Worm (Caenorhabditis elegans) whole organism, late embryonic: Measurements from ENCODE around the gene W02B12.12.

Experiments
- C08G9.2 ChIP-seq: sonication (generic microtip); optimal IDR thresholded peaks from 2 replicates; lab custom pipeline; 2016; ENCODE audit warnings: mild to moderate bottlenecking, missing genetic modification characterization, moderate library complexity, missing compliant biosample characterization
- F13H6.1 ChIP-seq: sonication (generic microtip); optimal IDR thresholded peaks from 2 replicates; lab custom pipeline; 2016; ENCODE audit warnings: missing genetic modification characterization, missing compliant biosample characterization
- K02D7.2 ChIP-seq: sonication (generic microtip); optimal IDR thresholded peaks from 2 replicates; lab custom pipeline; 2017; ENCODE audit warnings: mild to moderate bottlenecking, missing genetic modification characterization, missing compliant biosample characterization
- K09A11.1 ChIP-seq: sonication (generic microtip); optimal IDR thresholded peaks from 2 replicates; lab custom pipeline; 2017; ENCODE audit warnings: antibody characterized with exemption, mild to moderate bottlenecking, missing genetic modification characterization, missing compliant biosample characterization; ENCODE audit not compliant: insufficient read depth
- T23F11.4 ChIP-seq: fragments of 200-800 bp; sonication (Bioruptor generic); optimal IDR thresholded peaks from 2 replicates; lab custom pipeline; 2018; ENCODE audit warnings: mild to moderate bottlenecking, missing genetic modification characterization, missing compliant biosample characterization
- Y22D7AL.16 ChIP-seq: sonication (generic microtip); optimal IDR thresholded peaks from 2 replicates; lab custom pipeline; 2016; ENCODE audit warnings: missing genetic modification characterization, missing compliant biosample characterization
- ahr-1 ChIP-seq: sonication (generic microtip); optimal IDR thresholded peaks from 2 replicates; lab custom pipeline; 2016; ENCODE audit warnings: missing genetic modification characterization, missing compliant biosample characterization
- ceh-18 ChIP-seq: sonication (generic microtip); optimal IDR thresholded peaks from 2 replicates; lab custom pipeline; 2016; ENCODE audit warnings: missing genetic modification characterization, missing compliant biosample characterization
- ceh-19 ChIP-seq: fragments of 200-800 bp; sonication (Bioruptor generic); optimal IDR thresholded peaks from 2 replicates; lab custom pipeline; 2018; ENCODE audit warnings: mild to moderate bottlenecking, missing genetic modification characterization, missing compliant biosample characterization
- ceh-22 ChIP-seq: sonication (generic microtip); optimal IDR thresholded peaks from 2 replicates; lab custom pipeline; 2017; ENCODE audit warnings: missing biosample characterization, missing genetic modification characterization
- ceh-30 ChIP-seq: fragments of 150-350 bp; optimal IDR thresholded peaks from 2 replicates; lab custom pipeline; 2014; ENCODE audit warnings: missing biosample characterization, missing genetic modification characterization
- ceh-31 ChIP-seq: sonication (generic microtip); optimal IDR thresholded peaks from 2 replicates; lab custom pipeline; 2016; ENCODE audit warnings: missing genetic modification characterization, missing compliant biosample characterization
- ceh-34 ChIP-seq: sonication (generic microtip); optimal IDR thresholded peaks from 2 replicates; lab custom pipeline; 2016; ENCODE audit warnings: mild to moderate bottlenecking, missing genetic modification characterization, missing compliant biosample characterization
- ceh-45 ChIP-seq: fragments of 200-800 bp; sonication (Bioruptor generic); IDR thresholded peaks from 2 replicates; pipeline ENCODE4 v1.3.6; 2022; ENCODE audit warnings: missing genetic modification reagents, missing genetic modification characterization, missing compliant biosample characterization
- ceh-6 ChIP-seq: fragments of 200-800 bp; sonication (Bioruptor generic); optimal IDR thresholded peaks from 2 replicates; lab custom pipeline; 2018; ENCODE audit warnings: mild to moderate bottlenecking, missing genetic modification characterization, missing compliant biosample characterization
- che-1 ChIP-seq: sonication (generic microtip); optimal IDR thresholded peaks from 2 replicates; lab custom pipeline; 2016; ENCODE audit warnings: mild to moderate bottlenecking, missing genetic modification characterization, missing compliant biosample characterization
- dmd-4 ChIP-seq: sonication (generic microtip); optimal IDR thresholded peaks from 2 replicates; lab custom pipeline; 2016; ENCODE audit warnings: borderline replicate concordance, missing genetic modification characterization, missing compliant biosample characterization
- dve-1 ChIP-seq: sonication (generic microtip); optimal IDR thresholded peaks from 2 replicates; lab custom pipeline; 2017; ENCODE audit warnings: antibody characterized with exemption, mild to moderate bottlenecking, missing genetic modification characterization, missing compliant biosample characterization
- ets-4 ChIP-seq: sonication (generic microtip); optimal IDR thresholded peaks from 2 replicates; lab custom pipeline; 2016; ENCODE audit warnings: missing genetic modification characterization, missing compliant biosample characterization
- fax-1 ChIP-seq: sonication (generic microtip); optimal IDR thresholded peaks from 2 replicates; lab custom pipeline; 2016; ENCODE audit warnings: missing genotype, missing genetic modification characterization, missing compliant biosample characterization
- gmeb-2 ChIP-seq: sonication (generic microtip); optimal IDR thresholded peaks from 2 replicates; lab custom pipeline; 2016; ENCODE audit warnings: missing genetic modification characterization, inconsistent platforms, missing compliant biosample characterization
- hlh-13 ChIP-seq: fragments of 200-800 bp; sonication (Bioruptor generic); optimal IDR thresholded peaks from 2 replicates; lab custom pipeline; 2018; ENCODE audit warnings: mild to moderate bottlenecking, missing genetic modification characterization, missing compliant biosample characterization
- hlh-15 ChIP-seq: sonication (generic microtip); optimal IDR thresholded peaks from 2 replicates; lab custom pipeline; 2016; ENCODE audit warnings: missing genetic modification characterization, missing compliant biosample characterization
- hlh-30 ChIP-seq: sonication (generic microtip); optimal IDR thresholded peaks from 2 replicates; lab custom pipeline; 2017; ENCODE audit warnings: antibody characterized with exemption, missing genetic modification characterization, missing compliant biosample characterization; ENCODE audit not compliant: insufficient read depth
- lim-6 ChIP-seq: sonication (generic microtip); optimal IDR thresholded peaks from 2 replicates; lab custom pipeline; 2016; ENCODE audit warnings: missing genetic modification characterization, missing compliant biosample characterization
- lin-11 ChIP-seq: fragments of 200-800 bp; sonication (Bioruptor generic); optimal IDR thresholded peaks from 2 replicates; lab custom pipeline; 2018; ENCODE audit warnings: mild to moderate bottlenecking, missing genetic modification characterization, missing compliant biosample characterization
- madf-2 ChIP-seq: sonication (generic microtip); optimal IDR thresholded peaks from 2 replicates; lab custom pipeline; 2017; ENCODE audit warnings: missing genetic modification characterization, missing compliant biosample characterization
- npax-4 ChIP-seq: sonication (generic microtip); optimal IDR thresholded peaks from 2 replicates; lab custom pipeline; 2016; ENCODE audit warnings: missing genetic modification characterization, missing compliant biosample characterization
- odd-2 ChIP-seq: sonication (generic microtip); optimal IDR thresholded peaks from 2 replicates; lab custom pipeline; 2017; ENCODE audit warnings: antibody characterized with exemption, mild to moderate bottlenecking, missing genetic modification characterization, missing compliant biosample characterization
- pag-3 ChIP-seq: sonication (generic microtip); optimal IDR thresholded peaks from 2 replicates; lab custom pipeline; 2016; ENCODE audit warnings: missing compliant biosample characterization, missing genetic modification characterization, borderline replicate concordance
- pat-9 ChIP-seq: fragments of 200-800 bp; sonication (Bioruptor generic); optimal IDR thresholded peaks from 2 replicates; lab custom pipeline; 2018; ENCODE audit warnings: mild to moderate bottlenecking, missing genetic modification characterization, moderate library complexity, missing compliant biosample characterization
- pax-1 ChIP-seq: fragments of 150-350 bp; optimal IDR thresholded peaks from 2 replicates; lab custom pipeline; 2014; ENCODE audit warnings: missing biosample characterization, missing genetic modification characterization
- rnt-1 ChIP-seq: sonication (generic microtip); optimal IDR thresholded peaks from 2 replicates; lab custom pipeline; 2016; ENCODE audit warnings: missing genetic modification characterization, missing compliant biosample characterization
- sox-2 ChIP-seq: fragments of 200-800 bp; sonication (Bioruptor generic); IDR thresholded peaks from 2 replicates; pipeline ENCODE4 v1.3.6; 2022; ENCODE audit warnings: missing genetic modification reagents, missing genetic modification characterization, missing compliant biosample characterization
- sox-4 ChIP-seq: sonication (generic microtip); optimal IDR thresholded peaks from 2 replicates; lab custom pipeline; 2017; ENCODE audit warnings: mild to moderate bottlenecking, missing genetic modification characterization, inconsistent platforms, missing compliant biosample characterization
- syd-9 ChIP-seq: sonication (generic microtip); optimal IDR thresholded peaks from 2 replicates; lab custom pipeline; 2016; ENCODE audit warnings: mild to moderate bottlenecking, missing genetic modification characterization, moderate library complexity, missing compliant biosample characterization
- tbx-2 ChIP-seq: sonication (generic microtip); optimal IDR thresholded peaks from 2 replicates; lab custom pipeline; 2016; ENCODE audit warnings: missing genetic modification characterization, missing compliant biosample characterization
- ttx-3 ChIP-seq: sonication (generic microtip); optimal IDR thresholded peaks from 2 replicates; lab custom pipeline; 2016; ENCODE audit warnings: missing genetic modification reagents, missing genetic modification characterization, missing compliant biosample characterization
- zip-5 ChIP-seq: sonication (generic microtip); optimal IDR thresholded peaks from 2 replicates; lab custom pipeline; 2016; ENCODE audit warnings: missing genetic modification characterization, missing compliant biosample characterization
- ztf-16 ChIP-seq: sonication (generic microtip); optimal IDR thresholded peaks from 2 replicates; lab custom pipeline; 2017; ENCODE audit warnings: missing genetic modification characterization, missing compliant biosample characterization

The W02B12.12 gene

DNA sequence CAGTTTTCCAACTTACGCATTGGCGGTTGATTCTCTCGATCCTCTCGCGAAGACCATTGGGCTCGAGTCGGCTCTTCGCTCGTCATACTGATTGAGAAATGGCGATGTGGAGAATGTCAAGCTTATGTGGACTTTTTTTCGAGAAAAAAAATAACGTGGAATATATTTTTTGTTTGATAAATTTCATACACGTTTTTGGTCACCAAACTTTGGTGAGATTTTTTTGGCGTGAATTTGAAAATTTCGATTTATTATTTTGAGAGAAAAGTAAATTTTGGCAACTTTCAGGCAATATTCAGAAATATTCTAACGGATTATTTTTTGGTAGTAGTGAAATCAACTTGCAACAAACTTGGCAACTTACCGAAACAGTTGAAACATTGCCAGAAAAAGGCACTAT lies at the start of gene W02B12.12:
Gene W02B12.12 (minus strand): TSS at position 101 of the 400 bp plus-strand sequence.
- TF ChIP-seq ets-4 (tag; lab: Kevin White, UChicago) (no peak), fax-1 (tag; lab: Kevin White, UChicago) (no peak), pag-3 (tag; lab: Kevin White, UChicago) (no peak), hlh-15 (tag; lab: Kevin White, UChicago) (no peak), tbx-2 (tag; lab: Kevin White, UChicago) (no peak), hlh-13 (GFP tag; lab: Kevin White, UChicago) (no peak), ceh-30 (tag; lab: Kevin White, UChicago) (no peak), rnt-1 (tag; lab: Kevin White, UChicago) (no peak), K02D7.2 (tag; lab: Kevin White, UChicago) (no peak), Y22D7AL.16 (no peak), ztf-16 (no peak), npax-4 (tag; lab: Kevin White, UChicago) (no peak), che-1 (no peak), ceh-34 (tag; lab: Kevin White, UChicago) (no peak), ceh-31 (tag; lab: Kevin White, UChicago) (no peak), lin-11 (tag; lab: Kevin White, UChicago) (no peak), ceh-6 (no peak)
- TF ChIP-seq, all 69 proteins: peak for 0

DNA sequence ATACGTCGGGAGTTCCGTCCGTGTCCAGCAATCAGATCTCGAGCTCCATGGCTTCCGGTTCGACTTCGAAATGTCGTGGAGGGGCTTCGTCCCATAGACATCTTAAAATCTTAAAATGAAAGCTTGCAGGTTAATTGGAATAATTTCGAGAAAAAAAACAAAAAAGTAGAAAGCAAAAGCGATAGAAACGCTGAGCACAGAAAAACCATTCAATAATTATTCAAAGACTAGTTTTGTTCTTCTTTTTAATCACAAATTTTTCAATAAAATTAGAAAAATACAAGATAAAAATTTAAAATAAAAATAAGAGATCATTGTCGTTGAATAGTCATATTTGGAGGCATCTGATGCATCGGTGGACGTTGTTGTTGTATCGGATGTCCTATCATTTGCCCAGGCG lies 48.0 kb upstream of the W02B12.12 start, which contains the start of gene age-1:
Gene age-1 (minus strand): TSS at position 101 of the 400 bp plus-strand sequence.
- no peak for TF ChIP-seq ceh-22
- no peak for TF ChIP-seq sox-2 (GFP tag; lab: Robert Waterston, UW)
- TF ChIP-seq ceh-18, result no peak
- TF ChIP-seq tbx-2 (tag; lab: Kevin White, UChicago), result no peak
- TF ChIP-seq odd-2, result no peak
- TF ChIP-seq ceh-45 (GFP tag; lab: Robert Waterston, UW), result no peak
- TF ChIP-seq zip-5 (tag; lab: Kevin White, UChicago), result no peak
- TF ChIP-seq dve-1 (tag; lab: Kevin White, UChicago), result no peak
- TF ChIP-seq ztf-16, result no peak
- no peak for TF ChIP-seq pax-1
- TF ChIP-seq sox-4, result no peak
- TF ChIP-seq ttx-3 (tag; lab: Kevin White, UChicago), result no peak
- TF ChIP-seq pat-9, result no peak
- no peak for TF ChIP-seq T23F11.4 (GFP tag; lab: Kevin White, UChicago)
- TF ChIP-seq ceh-19, result no peak
- TF ChIP-seq fax-1 (tag; lab: Kevin White, UChicago), result no peak
- no peak for TF ChIP-seq syd-9 (tag; lab: Kevin White, UChicago)
- TF ChIP-seq hlh-30 (tag; lab: Kevin White, UChicago), result no peak
- no peak for TF ChIP-seq F13H6.1 (tag; lab: Kevin White, UChicago)
- no peak for TF ChIP-seq ceh-34 (tag; lab: Kevin White, UChicago)

DNA sequence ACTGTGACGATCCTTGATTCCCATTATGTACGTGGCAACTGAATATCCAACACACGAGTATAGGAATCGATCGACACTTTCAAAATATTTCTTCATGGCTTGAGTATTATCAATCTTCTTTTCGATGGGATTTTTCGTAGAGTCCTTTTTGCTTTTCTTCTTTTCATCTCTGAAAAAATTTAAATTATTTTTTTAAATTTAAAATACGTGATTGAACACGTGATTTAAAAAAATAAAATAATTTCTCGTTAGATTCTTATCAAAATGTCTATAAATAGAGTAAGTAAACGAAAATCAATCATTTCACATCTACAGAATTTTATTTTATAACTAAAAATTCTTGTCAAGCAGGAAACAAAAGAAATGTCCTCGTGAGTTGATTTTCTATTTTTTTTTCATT lies 42.3 kb upstream of the W02B12.12 start, which contains the start of gene Y62F5A.10:
Gene Y62F5A.10 (plus strand): TSS at position 301 of the 400 bp plus-strand sequence.
- TF ChIP-seq gmeb-2 (tag; lab: Kevin White, UChicago) (no peak), hlh-30 (tag; lab: Kevin White, UChicago) (no peak), lim-6 (tag; lab: Kevin White, UChicago) (no peak), madf-2 (tag; lab: Kevin White, UChicago) (no peak), dmd-4 (tag; lab: Kevin White, UChicago) (no peak), ahr-1 (tag; lab: Kevin White, UChicago) (no peak), K09A11.1 (no peak), C08G9.2 (tag; lab: Kevin White, UChicago) (no peak)
- TF ChIP-seq, all 69 proteins: peak for 0
